Worm (Caenorhabditis elegans) whole organism, L4 larva: ENCODE data around the gene C38H2.3.

Experiments used
- D1046.2 ChIP-seq: fragments of 200-800 bp; sonication (Bioruptor generic); IDR thresholded peaks from 2 replicates; pipeline ENCODE4 v1.3.6; 2022; ENCODE audit warnings: missing genetic modification characterization, missing compliant biosample characterization
- R02D3.7 ChIP-seq: fragments of 150-350 bp; sonication (generic microtip); optimal IDR thresholded peaks from 3 replicates; lab custom pipeline; 2014; ENCODE audit warnings: missing biosample characterization, missing genetic modification characterization
- T26A8.4 ChIP-seq: fragments of 200-800 bp; sonication (Bioruptor generic); IDR thresholded peaks from 2 replicates; pipeline ENCODE4 v1.3.6; 2022; ENCODE audit warnings: missing genetic modification characterization, missing compliant biosample characterization
- Y48G9A.11 ChIP-seq: fragments of 200-800 bp; sonication (Bioruptor generic); IDR thresholded peaks from 2 replicates; pipeline ENCODE4 v1.3.6; 2022; ENCODE audit warnings: missing genetic modification reagents, missing genetic modification characterization, missing compliant biosample characterization
- ZK546.5 ChIP-seq, 2 experiments: sonication (generic microtip); optimal IDR thresholded peaks; 2 replicates each; lab custom pipeline; 2017; ENCODE audit warnings: missing biosample characterization in 2 of 2, missing genetic modification characterization in 2 of 2
- aha-1 ChIP-seq: fragments of 150-350 bp; peaks from one replicate; lab custom pipeline; 2014; ENCODE audit warnings: missing biosample characterization, missing genetic modification characterization
- ceh-28 ChIP-seq: fragments of 150-350 bp; optimal IDR thresholded peaks from 2 replicates; lab custom pipeline; 2014; ENCODE audit warnings: missing biosample characterization, missing genetic modification reagents, missing genetic modification characterization
- ceh-62 ChIP-seq: sonication (generic microtip); optimal IDR thresholded peaks from 2 replicates; lab custom pipeline; 2017; ENCODE audit warnings: missing biosample characterization, missing genetic modification characterization
- ceh-82 ChIP-seq: sonication (generic microtip); optimal IDR thresholded peaks from 2 replicates; lab custom pipeline; 2017; ENCODE audit warnings: missing biosample characterization, missing genetic modification characterization
- dmd-9 ChIP-seq: fragments of 200-800 bp; sonication (Bioruptor generic); IDR thresholded peaks from 2 replicates; pipeline ENCODE4 v1.3.6; 2022; ENCODE audit warnings: missing genetic modification reagents, missing genetic modification characterization, missing compliant biosample characterization
- dpl-1 ChIP-seq: fragments of 150-350 bp; optimal IDR thresholded peaks from 2 replicates; lab custom pipeline; 2014; ENCODE audit warnings: missing biosample characterization, missing genetic modification reagents, missing genetic modification characterization
- dve-1 ChIP-seq: sonication (generic microtip); optimal IDR thresholded peaks from 2 replicates; lab custom pipeline; 2017; ENCODE audit warnings: antibody characterized with exemption, mild to moderate bottlenecking, missing genetic modification characterization, missing compliant biosample characterization; ENCODE audit not compliant: insufficient read depth
- fkh-10 ChIP-seq: fragments of 150-350 bp; optimal IDR thresholded peaks from 2 replicates; lab custom pipeline; 2014; ENCODE audit warnings: missing biosample characterization, missing genetic modification reagents, missing genetic modification characterization
- fos-1 ChIP-seq: fragments of 150-350 bp; optimal IDR thresholded peaks from 2 replicates; lab custom pipeline; 2014; ENCODE audit warnings: missing biosample characterization, missing genetic modification characterization
- hif-1 ChIP-seq, 2 experiments: sonication (generic microtip); optimal IDR thresholded peaks; 2 replicates each; lab custom pipeline; 2016 to 2017; ENCODE audit warnings: missing compliant biosample characterization in 2 of 2, missing genetic modification characterization in 2 of 2, missing genetic modification reagents in 2 of 2, missing genotype in 2 of 2, mild to moderate bottlenecking in 1 of 2
- hlh-11 ChIP-seq: fragments of 200-800 bp; sonication (Bioruptor generic); optimal IDR thresholded peaks from 2 replicates; lab custom pipeline; 2018; ENCODE audit warnings: mild to moderate bottlenecking, missing genetic modification characterization, missing compliant biosample characterization
- hlh-30 ChIP-seq: sonication (generic microtip); optimal IDR thresholded peaks from 2 replicates; lab custom pipeline; 2017; ENCODE audit warnings: antibody characterized with exemption, mild to moderate bottlenecking, missing genetic modification characterization, missing compliant biosample characterization; ENCODE audit not compliant: insufficient read depth
- hmg-1.1 ChIP-seq: fragments of 200-800 bp; sonication (Bioruptor generic); IDR thresholded peaks from 2 replicates; pipeline ENCODE4 v1.3.6; 2022; ENCODE audit warnings: missing genetic modification reagents, missing genetic modification characterization, missing compliant biosample characterization
- lin-1 ChIP-seq: fragments of 200-800 bp; sonication (Bioruptor generic); IDR thresholded peaks from 2 replicates; pipeline ENCODE4 v1.3.6; 2022; ENCODE audit warnings: missing genetic modification reagents, missing genetic modification characterization, missing compliant biosample characterization
- lin-29 ChIP-seq: fragments of 200-800 bp; sonication (Bioruptor generic); IDR thresholded peaks from 2 replicates; pipeline ENCODE4 v1.3.6; 2022; ENCODE audit warnings: missing genetic modification reagents, missing genetic modification characterization, missing compliant biosample characterization
- lin-39 ChIP-seq: fragments of 150-350 bp; optimal IDR thresholded peaks from 2 replicates; lab custom pipeline; 2014; ENCODE audit warnings: missing biosample characterization, missing genetic modification reagents, missing genetic modification characterization
- lsy-2 ChIP-seq, 2 experiments: fragments of 150-350 bp in 1 of 2; sonication (generic microtip) in 1 of 2; optimal IDR thresholded peaks; 2 replicates each; lab custom pipeline; 2014 to 2017; ENCODE audit warnings: missing biosample characterization in 2 of 2, missing genetic modification characterization in 2 of 2
- mdl-1 ChIP-seq, 2 experiments: fragments of 150-350 bp in 1 of 2; sonication (generic microtip) in 1 of 2; optimal IDR thresholded peaks; 2 replicates each; lab custom pipeline; 2014 to 2017; ENCODE audit warnings: missing biosample characterization in 2 of 2, missing genetic modification characterization in 2 of 2
- mdt-29 ChIP-seq: fragments of 200-800 bp; sonication (Bioruptor generic); IDR thresholded peaks from 2 replicates; pipeline ENCODE4 v1.3.6; 2022; ENCODE audit warnings: missing genetic modification reagents, missing genetic modification characterization, missing compliant biosample characterization
- mep-1 ChIP-seq: fragments of 150-350 bp; sonication (generic microtip); optimal IDR thresholded peaks from 3 replicates; lab custom pipeline; 2014; ENCODE audit warnings: missing biosample characterization, missing genetic modification characterization
- nhr-111 ChIP-seq: fragments of 200-800 bp; sonication (Bioruptor generic); optimal IDR thresholded peaks from 2 replicates; lab custom pipeline; 2018; ENCODE audit warnings: mild to moderate bottlenecking, missing genetic modification characterization, missing compliant biosample characterization
- nhr-237 ChIP-seq: sonication (generic microtip); optimal IDR thresholded peaks from 2 replicates; lab custom pipeline; 2017; ENCODE audit warnings: missing biosample characterization, missing genetic modification characterization
- nhr-25 ChIP-seq: sonication (generic microtip); optimal IDR thresholded peaks from 2 replicates; lab custom pipeline; 2017; ENCODE audit warnings: missing genetic modification characterization, mild to moderate bottlenecking, missing compliant biosample characterization, antibody characterized with exemption, moderate library complexity, borderline replicate concordance; ENCODE audit not compliant: insufficient read depth
- rbr-2 ChIP-seq: sonication (generic microtip); optimal IDR thresholded peaks from 2 replicates; lab custom pipeline; 2016; ENCODE audit warnings: missing genotype, missing genetic modification characterization, missing compliant biosample characterization
- sdz-12 ChIP-seq: fragments of 200-800 bp; sonication (Bioruptor generic); optimal IDR thresholded peaks from 2 replicates; lab custom pipeline; 2018; ENCODE audit warnings: mild to moderate bottlenecking, missing genetic modification characterization, missing compliant biosample characterization
- set-16 ChIP-seq: fragments of 200-800 bp; sonication (Bioruptor generic); IDR thresholded peaks from 2 replicates; pipeline ENCODE4 v1.3.6; 2022; ENCODE audit warnings: missing genetic modification reagents, missing genetic modification characterization, missing compliant biosample characterization
- spr-1 ChIP-seq: sonication (generic microtip); optimal IDR thresholded peaks from 2 replicates; lab custom pipeline; 2016; ENCODE audit warnings: mild to moderate bottlenecking, missing genetic modification characterization, missing compliant biosample characterization
- unc-62 ChIP-seq, 3 experiments: fragments of 150-350 bp in 1 of 3; sonication (generic microtip); optimal IDR thresholded peaks in 2 of 3; peaks in 1 of 3; 1 replicate in 1 of 3; 2 replicates in 2 of 3; lab custom pipeline; 2014 to 2017; ENCODE audit warnings: missing biosample characterization in 3 of 3, missing genetic modification characterization in 3 of 3, missing genetic modification reagents in 3 of 3, missing genotype in 1 of 3
- zag-1 ChIP-seq: fragments of 150-350 bp; optimal IDR thresholded peaks from 2 replicates; lab custom pipeline; 2014; ENCODE audit warnings: missing biosample characterization, missing genetic modification characterization
- zfp-2 ChIP-seq: sonication (generic microtip); optimal IDR thresholded peaks from 2 replicates; lab custom pipeline; 2016; ENCODE audit warnings: mild to moderate bottlenecking, missing genetic modification characterization, missing compliant biosample characterization
- zfp-3 ChIP-seq: fragments of 200-800 bp; sonication (Bioruptor generic); conservative IDR thresholded peaks from 2 replicates; pipeline ENCODE4 v1.3.6; 2022; ENCODE audit warnings: missing genetic modification reagents, missing genetic modification characterization, missing compliant biosample characterization
- ztf-7 ChIP-seq: fragments of 150-350 bp; optimal IDR thresholded peaks from 2 replicates; lab custom pipeline; 2014; ENCODE audit warnings: missing biosample characterization, missing genetic modification characterization

Gene C38H2.3

ce11 chrIII:10373845-10374244, 12.5 kb downstream of the C38H2.3 start:
- TF ChIP-seq dpl-1 (GFP tag; lab: Kevin White, UChicago), result no peak
- peak in 1 of 2 experiments; percentile 95 for TF ChIP-seq unc-62 (GFP tag; optimal IDR thresholded peaks at IDR 0.05 in 1 of 2; lab: Kevin White, UChicago)
- TF ChIP-seq unc-62 (tag; optimal IDR thresholded peaks at IDR 0.05; lab: Kevin White, UChicago), result no peak
- no peak for TF ChIP-seq ZK546.5 (tag; optimal IDR thresholded peaks at IDR 0.05; lab: Kevin White, UChicago)
- no peak for TF ChIP-seq T26A8.4
- TF ChIP-seq lin-1 (GFP tag; lab: Robert Waterston, UW), result no peak
- TF ChIP-seq R02D3.7 (tag; lab: Kevin White, UChicago), result no peak
- TF ChIP-seq rbr-2 (tag; lab: Kevin White, UChicago), result no peak
- peak; percentile 22 for TF ChIP-seq aha-1 (tag; lab: Kevin White, UChicago)
- no peak for TF ChIP-seq sdz-12 (GFP tag; lab: Kevin White, UChicago)
- no peak for TF ChIP-seq hif-1 (tag; optimal IDR thresholded peaks at IDR 0.05; lab: Kevin White, UChicago)
- TF ChIP-seq, all 104 proteins: peak for 2

- TF ChIP-seq hlh-30 (peak; percentile 38), D1046.2 (GFP tag; lab: Robert Waterston, UW) (no peak), ztf-7 (tag; lab: Kevin White, UChicago) (no peak), ceh-62 (no peak), unc-62 (GFP tag; optimal IDR thresholded peaks at IDR 0.05 in 1 of 2; lab: Kevin White, UChicago) (peak in 1 of 2 experiments; percentile 62), unc-62 (tag; optimal IDR thresholded peaks at IDR 0.05; lab: Kevin White, UChicago) (no peak), ceh-82 (tag; lab: Kevin White, UChicago) (no peak), lsy-2 (tag; optimal IDR thresholded peaks at IDR 0.05; lab: Kevin White, UChicago) (peak in 1 of 2 experiments; percentile 10), dpl-1 (GFP tag; lab: Kevin White, UChicago) (no peak), fos-1 (tag; lab: Kevin White, UChicago) (no peak), ceh-28 (peak; percentile 57), fkh-10 (GFP tag; lab: Kevin White, UChicago) (peak; percentile 33), lin-39 (tag; lab: Kevin White, UChicago) (no peak), zag-1 (tag; lab: Kevin White, UChicago) (no peak), mep-1 (no peak), zfp-3 (GFP tag; lab: Robert Waterston, UW) (no peak), set-16 (GFP tag; lab: Robert Waterston, UW) (peak; percentile 24; the same call in 1 of the 2 replicates), dve-1 (no peak), nhr-237 (tag; lab: Kevin White, UChicago) (no peak), nhr-25 (tag; lab: Kevin White, UChicago) (no peak), hmg-1.1 (GFP tag; lab: Robert Waterston, UW) (0 out of 2 replicates have a peak, but pooled peaks have one; percentile 33), mdl-1 (tag; optimal IDR thresholded peaks at IDR 0.05; lab: Kevin White, UChicago) (peak in 1 of 2 experiments; percentile 21), zfp-2 (tag; lab: Kevin White, UChicago) (no peak), aha-1 (tag; lab: Kevin White, UChicago) (peak; percentile 78), nhr-111 (GFP tag; lab: Kevin White, UChicago) (no peak), hlh-11 (tag; lab: Kevin White, UChicago) (no peak), rbr-2 (tag; lab: Kevin White, UChicago) (peak; percentile 15), dmd-9 (GFP tag; lab: Robert Waterston, UW) (no peak), mdt-29 (GFP tag; lab: Robert Waterston, UW) (no peak), lin-29 (no peak), spr-1 (tag; lab: Kevin White, UChicago) (no peak), Y48G9A.11 (GFP tag; lab: Robert Waterston, UW) (no peak)
These were observed 18.9 kb downstream of the C38H2.3 start for ce11 chrIII:10367355-10367909.
